Worm (Caenorhabditis elegans) whole organism, midembryonic: ENCODE results near the gene ZK1240.8.

Source experiments
- T22C8.4 ChIP-seq: fragments of 200-800 bp; sonication (Bioruptor generic); IDR thresholded peaks from 2 replicates; pipeline ENCODE4 v1.3.6; 2022; ENCODE audit warnings: missing genetic modification characterization, missing compliant biosample characterization
- cog-1 ChIP-seq: sonication (generic microtip); optimal IDR thresholded peaks from 2 replicates; lab custom pipeline; 2016; ENCODE audit warnings: missing genetic modification characterization, missing compliant biosample characterization
- flt-1 ChIP-seq: fragments of 200-800 bp; sonication (Bioruptor generic); IDR thresholded peaks from 2 replicates; pipeline ENCODE4 v1.3.6; 2022; ENCODE audit warnings: missing genetic modification characterization, missing compliant biosample characterization
- klf-2 ChIP-seq: fragments of 200-800 bp; sonication (Bioruptor generic); conservative IDR thresholded peaks from 2 replicates; pipeline ENCODE4 v1.3.6; 2022; ENCODE audit warnings: missing genetic modification reagents, missing genetic modification characterization, missing compliant biosample characterization
- med-1 ChIP-seq: sonication (generic microtip); optimal IDR thresholded peaks from 2 replicates; lab custom pipeline; 2017; ENCODE audit warnings: missing genetic modification characterization, mild to moderate bottlenecking, missing compliant biosample characterization, antibody characterized with exemption, missing genetic modification reagents; ENCODE audit not compliant: insufficient read depth
- ref-1 ChIP-seq: fragments of 200-800 bp; sonication (Bioruptor generic); conservative IDR thresholded peaks from 2 replicates; pipeline ENCODE4 v1.3.6; 2022; ENCODE audit warnings: missing genetic modification reagents, missing genetic modification characterization, missing compliant biosample characterization
- tab-1 ChIP-seq: fragments of 200-800 bp; sonication (Bioruptor generic); IDR thresholded peaks from 2 replicates; pipeline ENCODE4 v1.3.6; 2022; ENCODE audit warnings: missing genetic modification characterization, missing compliant biosample characterization
- ztf-23 ChIP-seq: fragments of 200-800 bp; sonication (Bioruptor generic); IDR thresholded peaks from 2 replicates; pipeline ENCODE4 v1.3.6; 2022; ENCODE audit warnings: missing genetic modification reagents, missing genetic modification characterization, missing compliant biosample characterization
- ztf-29 ChIP-seq: fragments of 200-800 bp; sonication (Bioruptor generic); IDR thresholded peaks from 2 replicates; pipeline ENCODE4 v1.3.6; 2022; ENCODE audit warnings: missing genetic modification reagents, missing genetic modification characterization, missing compliant biosample characterization

ZK1240.8 gene

ce11 chrII:2305507-2305906 lies 23.4 kb downstream of the ZK1240.8 start:
- TF ChIP-seq klf-2 (GFP tag; lab: Robert Waterston, UW) (no peak), ztf-29 (GFP tag; lab: Robert Waterston, UW) (no peak), flt-1 (GFP tag; lab: Robert Waterston, UW) (no peak)

ce11 chrII:2304575-2304974 lies 24.3 kb downstream of the ZK1240.8 start:
- TF ChIP-seq tab-1 (GFP tag; lab: Robert Waterston, UW) (no peak), med-1 (no peak), ref-1 (GFP tag; lab: Robert Waterston, UW) (no peak), ztf-29 (GFP tag; lab: Robert Waterston, UW) (no peak), T22C8.4 (GFP tag; lab: Robert Waterston, UW) (no peak), flt-1 (GFP tag; lab: Robert Waterston, UW) (no peak), klf-2 (GFP tag; lab: Robert Waterston, UW) (no peak), ztf-23 (GFP tag; lab: Robert Waterston, UW) (no peak), cog-1 (tag; lab: Kevin White, UChicago) (no peak)

ce11 chrII:2302330-2302729 lies 26.5 kb downstream of the ZK1240.8 start, which contains the start of gene B0281.6:
TSS of gene B0281.6 (minus strand) at chrII:2302430.
- TF ChIP-seq ref-1 (GFP tag; lab: Robert Waterston, UW): no peak
- TF ChIP-seq T22C8.4 (GFP tag; lab: Robert Waterston, UW): no peak
- TF ChIP-seq ztf-23 (GFP tag; lab: Robert Waterston, UW): no peak
- TF ChIP-seq cog-1 (tag; lab: Kevin White, UChicago): no peak
- TF ChIP-seq flt-1 (GFP tag; lab: Robert Waterston, UW): no peak
- no peak for TF ChIP-seq tab-1 (GFP tag; lab: Robert Waterston, UW)

DNA sequence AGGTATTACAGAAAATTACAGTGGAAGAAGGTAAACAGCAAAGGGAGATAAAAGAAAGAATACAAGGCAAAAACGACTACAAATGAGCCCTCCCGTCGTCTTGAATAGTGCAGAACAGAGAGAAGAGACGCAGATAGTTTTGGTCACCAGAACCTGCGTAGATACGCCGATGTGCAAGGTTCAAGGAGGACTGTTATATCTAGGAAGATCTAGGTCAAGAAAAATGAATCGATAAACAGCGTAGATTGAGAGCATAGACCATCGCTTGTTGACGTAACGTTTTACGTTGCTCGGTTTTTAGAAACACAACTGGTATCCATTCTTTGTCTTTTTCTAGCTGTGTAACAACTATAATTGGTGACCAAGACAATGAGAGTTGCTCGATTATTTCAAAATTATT lies 28.0 kb downstream of the ZK1240.8 start, which contains the start of gene B0281.5:
B0281.5 (minus strand) TSS at position 101 of the 400 bp plus-strand sequence.
- TF ChIP-seq tab-1 (GFP tag; lab: Robert Waterston, UW) (no peak), ztf-23 (GFP tag; lab: Robert Waterston, UW) (no peak), ref-1 (GFP tag; lab: Robert Waterston, UW) (no peak), cog-1 (tag; lab: Kevin White, UChicago) (no peak)

ce11 chrII:2298742-2299141 lies 30.1 kb downstream of the ZK1240.8 start, which contains the start of gene B0281.4:
TSS of gene B0281.4 (minus strand) at chrII:2298842.
- TF ChIP-seq flt-1 (GFP tag; lab: Robert Waterston, UW) (no peak), tab-1 (GFP tag; lab: Robert Waterston, UW) (no peak), cog-1 (tag; lab: Kevin White, UChicago) (no peak), med-1 (no peak), ztf-29 (GFP tag; lab: Robert Waterston, UW) (no peak), ztf-23 (GFP tag; lab: Robert Waterston, UW) (no peak)

DNA sequence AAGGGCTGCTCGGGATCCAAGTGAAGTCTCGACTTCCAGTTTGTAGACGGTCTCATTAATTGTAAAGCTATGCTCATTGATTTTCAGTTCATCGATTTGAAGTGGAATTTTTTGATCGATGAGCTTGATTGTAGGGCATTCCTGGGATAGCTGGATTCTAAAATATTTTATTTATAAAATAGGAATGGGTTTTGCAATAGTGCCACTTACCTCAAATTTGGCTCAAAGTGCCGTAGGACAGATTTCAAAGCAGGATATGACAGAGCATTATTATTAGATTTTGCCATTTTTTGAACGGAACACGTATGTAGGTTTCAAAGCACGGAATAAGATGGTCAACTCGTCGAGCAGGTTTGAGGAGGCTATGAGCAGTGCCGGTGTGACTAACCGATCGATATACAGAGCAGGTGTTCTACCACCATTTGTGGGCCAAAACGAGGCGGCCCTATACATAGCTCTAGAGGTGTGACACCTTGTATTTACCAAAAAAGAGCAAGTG lies 33.0 kb downstream of the ZK1240.8 start, which contains the start of gene fbxc-25:
fbxc-25 (minus strand) TSS at position 449 of the 499 bp plus-strand sequence.
- TF ChIP-seq flt-1 (GFP tag; lab: Robert Waterston, UW): no peak
- TF ChIP-seq ztf-29 (GFP tag; lab: Robert Waterston, UW): no peak
- TF ChIP-seq tab-1 (GFP tag; lab: Robert Waterston, UW): no peak
- no peak for TF ChIP-seq ztf-23 (GFP tag; lab: Robert Waterston, UW)
- TF ChIP-seq ref-1 (GFP tag; lab: Robert Waterston, UW): no peak
- no peak for TF ChIP-seq T22C8.4 (GFP tag; lab: Robert Waterston, UW)
- no peak for TF ChIP-seq klf-2 (GFP tag; lab: Robert Waterston, UW)
- TF ChIP-seq cog-1 (tag; lab: Kevin White, UChicago): no peak
- no peak for TF ChIP-seq med-1

- no peak for TF ChIP-seq med-1
- no peak for TF ChIP-seq flt-1 (GFP tag; lab: Robert Waterston, UW)
- TF ChIP-seq T22C8.4 (GFP tag; lab: Robert Waterston, UW): no peak
- TF ChIP-seq ztf-23 (GFP tag; lab: Robert Waterston, UW): no peak
Observed at ce11 chrII:2292549-2292948, 36.3 kb downstream of the ZK1240.8 start.

DNA sequence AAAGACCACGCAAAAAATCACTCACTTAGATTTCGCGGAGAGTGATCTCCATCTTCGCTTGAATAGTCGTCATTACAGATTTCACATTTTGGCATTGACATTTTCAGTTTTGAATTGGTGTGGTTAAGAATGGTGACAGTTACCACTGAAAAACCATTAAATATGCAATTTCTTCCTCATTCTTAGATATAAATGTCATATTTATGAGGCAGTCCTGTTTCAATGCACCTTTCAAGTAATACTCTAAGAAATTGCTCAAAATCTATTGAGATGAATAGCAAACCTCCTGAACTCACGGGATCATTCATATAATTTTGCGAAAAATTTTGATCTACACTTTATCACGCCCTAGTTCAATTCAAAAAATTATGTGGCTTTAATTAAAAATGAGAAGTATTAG lies 36.8 kb downstream of the ZK1240.8 start, which contains the start of gene K09F6.7:
K09F6.7 (minus strand) TSS at position 101 of the 400 bp plus-strand sequence.
- no peak for TF ChIP-seq ztf-23 (GFP tag; lab: Robert Waterston, UW)
- TF ChIP-seq ref-1 (GFP tag; lab: Robert Waterston, UW): no peak
- TF ChIP-seq flt-1 (GFP tag; lab: Robert Waterston, UW): no peak
- TF ChIP-seq klf-2 (GFP tag; lab: Robert Waterston, UW): no peak
- no peak for TF ChIP-seq tab-1 (GFP tag; lab: Robert Waterston, UW)
- TF ChIP-seq T22C8.4 (GFP tag; lab: Robert Waterston, UW): no peak
- no peak for TF ChIP-seq ztf-29 (GFP tag; lab: Robert Waterston, UW)

DNA sequence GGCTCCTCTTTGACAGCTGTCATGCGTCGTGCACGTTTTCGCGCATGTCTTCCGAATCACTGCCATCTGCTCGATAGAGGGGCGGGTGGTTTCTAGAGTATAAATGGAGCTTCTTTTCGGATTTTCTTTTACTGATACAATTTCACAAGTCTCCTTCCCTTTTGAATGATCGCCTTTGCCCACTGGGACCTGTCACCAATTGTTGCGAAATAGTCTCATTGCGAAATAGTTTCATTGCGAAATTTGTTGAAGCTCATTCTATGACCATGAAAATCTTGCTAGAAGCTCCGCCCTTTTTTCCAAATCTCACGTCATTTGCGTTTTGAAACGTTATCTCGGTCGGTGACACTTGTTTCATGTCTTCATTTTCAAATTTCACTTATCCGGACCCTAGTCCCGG lies 39.4 kb downstream of the ZK1240.8 start:
- no peak for TF ChIP-seq ztf-23 (GFP tag; lab: Robert Waterston, UW)
- no peak for TF ChIP-seq ztf-29 (GFP tag; lab: Robert Waterston, UW)
- no peak for TF ChIP-seq cog-1 (tag; lab: Kevin White, UChicago)

ce11 chrII:2288798-2289197 lies 40.1 kb downstream of the ZK1240.8 start, which contains the start of the genes K09F6.10 and K09F6.13:
TSS of gene K09F6.10 (minus strand) at chrII:2288883.
TSS of gene K09F6.13 (plus strand) at chrII:2289114.
- TF ChIP-seq med-1: no peak

DNA sequence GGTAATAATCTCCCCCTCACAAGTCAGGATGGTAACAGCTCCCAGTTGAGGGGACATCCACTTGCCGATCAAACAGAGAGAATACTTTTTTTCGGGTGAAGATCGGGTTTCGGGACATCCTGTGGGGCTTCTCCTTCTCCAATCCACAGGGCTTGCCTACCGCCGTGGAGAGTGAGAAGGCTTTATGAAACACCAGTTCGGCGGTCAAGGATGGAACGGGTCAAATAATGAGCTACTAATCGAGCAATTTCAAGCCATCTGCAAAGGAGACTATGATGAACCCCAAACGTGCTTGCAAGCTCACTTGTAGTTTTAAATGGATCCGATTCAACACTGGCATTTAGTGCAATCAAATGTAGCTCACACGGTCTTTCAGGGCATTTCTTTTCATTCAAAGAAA lies 44.2 kb downstream of the ZK1240.8 start:
- TF ChIP-seq med-1 (no peak), ref-1 (GFP tag; lab: Robert Waterston, UW) (no peak), ztf-23 (GFP tag; lab: Robert Waterston, UW) (no peak), tab-1 (GFP tag; lab: Robert Waterston, UW) (no peak), klf-2 (GFP tag; lab: Robert Waterston, UW) (no peak), flt-1 (GFP tag; lab: Robert Waterston, UW) (no peak), T22C8.4 (GFP tag; lab: Robert Waterston, UW) (no peak), ztf-29 (GFP tag; lab: Robert Waterston, UW) (no peak), cog-1 (tag; lab: Kevin White, UChicago) (no peak)
